Fruit fly (Drosophila melanogaster) whole organism, embryonic: ENCODE results near the gene scyl.

ENCODE experiments used
- Awh ChIP-seq: fragments of 200-800 bp; sonication (Bioruptor generic); IDR thresholded peaks from 2 replicates; pipeline ENCODE4, ENCODE4 v1.3.6; 2022; ENCODE audit warnings: missing biosample characterization, missing genetic modification characterization
- CG10431 ChIP-seq: fragments of 200-800 bp; sonication (Bioruptor generic); optimal IDR thresholded peaks from 3 replicates; lab custom pipeline; 2018; ENCODE audit warnings: missing biosample characterization, mild to moderate bottlenecking, missing genetic modification characterization
- CG11247 ChIP-seq: fragments of 200-800 bp; sonication (Bioruptor generic); IDR thresholded peaks from 2 replicates; pipeline ENCODE4 v1.3.6; 2022; ENCODE audit warnings: missing biosample characterization, missing genetic modification characterization
- CG1233 ChIP-seq: fragments of 200-800 bp; sonication (Bioruptor generic); optimal IDR thresholded peaks from 4 replicates; lab custom pipeline; 2018; ENCODE audit warnings: missing biosample characterization, mild to moderate bottlenecking, missing genetic modification characterization
- CG13123 ChIP-seq: fragments of 200-800 bp; sonication (Bioruptor generic); optimal IDR thresholded peaks from 2 replicates; lab custom pipeline; 2016; ENCODE audit warnings: missing biosample characterization, missing genetic modification characterization
- CG13287 ChIP-seq: fragments of 200-800 bp; sonication (Bioruptor generic); IDR thresholded peaks from 2 replicates; pipeline ENCODE4 v1.3.6; 2022; ENCODE audit warnings: missing biosample characterization, missing genetic modification characterization; ENCODE audit not compliant: partially characterized antibody
- CG13894 ChIP-seq: fragments of 200-800 bp; sonication (Bioruptor generic); optimal IDR thresholded peaks from 3 replicates; lab custom pipeline; 2018; ENCODE audit warnings: missing biosample characterization, mild to moderate bottlenecking, missing genetic modification characterization, moderate library complexity
- CG16815 ChIP-seq: fragments of 200-800 bp; sonication (Bioruptor generic); optimal IDR thresholded peaks from 3 replicates; lab custom pipeline; 2017; ENCODE audit warnings: missing biosample characterization, mild to moderate bottlenecking, missing genetic modification characterization
- CG16863 ChIP-seq: fragments of 200-800 bp; sonication (Bioruptor generic); optimal IDR thresholded peaks from 3 replicates; lab custom pipeline; 2016; ENCODE audit warnings: missing biosample characterization, missing genetic modification characterization
- CG2116 ChIP-seq: fragments of 200-800 bp; sonication (Bioruptor generic); optimal IDR thresholded peaks from 3 replicates; lab custom pipeline; 2018; ENCODE audit warnings: missing biosample characterization, mild to moderate bottlenecking, missing genetic modification characterization
- CG2875 ChIP-seq: fragments of 200-800 bp; sonication (Bioruptor generic); optimal IDR thresholded peaks from 2 replicates; lab custom pipeline; 2017; ENCODE audit warnings: missing biosample characterization, mild to moderate bottlenecking, missing genetic modification characterization, missing genetic modification reagents
- CG2889 ChIP-seq: fragments of 200-800 bp; sonication (Bioruptor generic); IDR thresholded peaks from 3 replicates; pipeline ENCODE4 v1.3.6; 2022; ENCODE audit warnings: missing biosample characterization, missing genetic modification characterization
- CG30020 ChIP-seq: fragments of 200-800 bp; optimal IDR thresholded peaks from 2 replicates; lab custom pipeline; 2019; ENCODE audit warnings: missing biosample characterization, mild to moderate bottlenecking, missing genetic modification characterization, moderate library complexity
- CG3163 ChIP-seq: fragments of 200-800 bp; sonication (Bioruptor generic); optimal IDR thresholded peaks from 3 replicates; lab custom pipeline; 2016; ENCODE audit warnings: missing biosample characterization, missing genetic modification characterization
- CG3838 ChIP-seq: fragments of 200-800 bp; sonication (Bioruptor generic); optimal IDR thresholded peaks from 3 replicates; lab custom pipeline; 2016; ENCODE audit warnings: missing biosample characterization, missing genetic modification characterization
- CG6175 ChIP-seq: fragments of 200-800 bp; sonication (Bioruptor generic); IDR thresholded peaks from 3 replicates; pipeline ENCODE4 v1.3.6; 2022; ENCODE audit warnings: missing biosample characterization, missing genetic modification characterization
- CG8765 ChIP-seq: fragments of 200-800 bp; sonication (Bioruptor generic); IDR thresholded peaks from 2 replicates; pipeline ENCODE4 v1.3.6; 2022; ENCODE audit warnings: missing biosample characterization, missing genetic modification characterization
- CG9215 ChIP-seq: fragments of 200-800 bp; sonication (Bioruptor generic); IDR thresholded peaks from 2 replicates; pipeline ENCODE4 v1.3.6; 2022; ENCODE audit warnings: missing biosample characterization, missing genetic modification characterization
- CoRest ChIP-seq: fragments of 200-800 bp; sonication (Bioruptor generic); optimal IDR thresholded peaks from 3 replicates; lab custom pipeline; 2018; ENCODE audit warnings: missing biosample characterization, mild to moderate bottlenecking, missing genetic modification characterization, moderate library complexity
- Dbx ChIP-seq: fragments of 200-800 bp; sonication (Bioruptor generic); IDR thresholded peaks from 3 replicates; pipeline ENCODE4 v1.3.6; 2022; ENCODE audit warnings: missing biosample characterization, missing genetic modification characterization
- Deaf1 ChIP-seq: fragments of 200-800 bp; optimal IDR thresholded peaks from 3 replicates; lab custom pipeline; 2019; ENCODE audit warnings: missing biosample characterization, mild to moderate bottlenecking, missing genetic modification characterization, moderate library complexity
- Gsc ChIP-seq: fragments of 200-800 bp; sonication (Bioruptor generic); IDR thresholded peaks from 2 replicates; pipeline ENCODE4 v1.3.6; 2022; ENCODE audit warnings: missing biosample characterization, missing genetic modification characterization
- Kr ChIP-seq: fragments of 200-800 bp; sonication (Bioruptor generic); optimal IDR thresholded peaks from 2 replicates; lab custom pipeline; 2017; ENCODE audit warnings: missing biosample characterization, mild to moderate bottlenecking, missing genetic modification characterization
- Meics ChIP-seq: fragments of 200-800 bp; sonication (Bioruptor generic); optimal IDR thresholded peaks from 2 replicates; lab custom pipeline; 2017; ENCODE audit warnings: missing biosample characterization, mild to moderate bottlenecking, missing genetic modification characterization
- Pdp1 ChIP-seq, 2 experiments: fragments of 200-800 bp; sonication (Bioruptor generic); optimal IDR thresholded peaks; 3 replicates each; lab custom pipeline; 2016; ENCODE audit warnings: missing biosample characterization in 2 of 2, missing genetic modification characterization in 2 of 2, mild to moderate bottlenecking in 1 of 2, moderate library complexity in 1 of 2
- Sry-β ChIP-seq: fragments of 200-800 bp; sonication (Bioruptor generic); optimal IDR thresholded peaks from 2 replicates; lab custom pipeline; 2018; ENCODE audit warnings: missing biosample characterization, mild to moderate bottlenecking, missing genetic modification characterization, moderate library complexity
- Sry-δ ChIP-seq: fragments of 200-800 bp; sonication (Bioruptor generic); optimal IDR thresholded peaks from 2 replicates; lab custom pipeline; 2016; ENCODE audit warnings: missing biosample characterization, missing genetic modification characterization
- Stat92E ChIP-seq, 3 experiments: fragments of >200 bp in 2 of 3; fragments of 200-800 bp in 1 of 3; sonication (Bioruptor generic) in 1 of 3; optimal IDR thresholded peaks; 2 replicates each; lab custom pipeline; 2017 to 2019; ENCODE audit warnings: missing biosample characterization in 3 of 3, missing genetic modification characterization in 3 of 3, mild to moderate bottlenecking in 1 of 3, moderate library complexity in 1 of 3
- al ChIP-seq: fragments of 200-800 bp; sonication (Bioruptor generic); IDR thresholded peaks from 2 replicates; pipeline ENCODE4 v1.3.6; 2022; ENCODE audit warnings: missing biosample characterization, missing genetic modification characterization
- cato ChIP-seq: fragments of 200-800 bp; sonication (Bioruptor generic); optimal IDR thresholded peaks from 2 replicates; lab custom pipeline; 2016; ENCODE audit warnings: missing biosample characterization, missing genetic modification characterization, borderline replicate concordance
- cg ChIP-seq: fragments of 200-800 bp; sonication (Bioruptor generic); optimal IDR thresholded peaks from 3 replicates; lab custom pipeline; 2019; ENCODE audit warnings: missing biosample characterization, mild to moderate bottlenecking, missing genetic modification characterization, moderate library complexity
- ci ChIP-seq: fragments of 200-800 bp; sonication (Bioruptor generic); IDR thresholded peaks from 3 replicates; pipeline ENCODE4 v1.3.6; 2022; ENCODE audit warnings: missing biosample characterization, missing genetic modification characterization
- crc ChIP-seq: fragments of 200-800 bp; sonication (Bioruptor generic); optimal IDR thresholded peaks from 2 replicates; lab custom pipeline; 2016; ENCODE audit warnings: missing biosample characterization, missing genetic modification characterization
- crp ChIP-seq, 2 experiments: fragments of 200-800 bp; sonication (Bioruptor generic); optimal IDR thresholded peaks; 2 replicates in 1 of 2; 3 replicates in 1 of 2; lab custom pipeline; 2017; ENCODE audit warnings: missing biosample characterization in 2 of 2, missing genetic modification characterization in 2 of 2, mild to moderate bottlenecking in 1 of 2, moderate library complexity in 1 of 2
- disco-r ChIP-seq: fragments of 200-800 bp; sonication (Bioruptor generic); optimal IDR thresholded peaks from 2 replicates; lab custom pipeline; 2016; ENCODE audit warnings: missing biosample characterization, missing genetic modification characterization
- dpn ChIP-seq, 2 experiments: fragments of 200-800 bp; sonication (Bioruptor generic); optimal IDR thresholded peaks; 3 replicates each; lab custom pipeline; 2016; ENCODE audit warnings: missing biosample characterization in 2 of 2, missing genetic modification characterization in 2 of 2
- emc ChIP-seq: fragments of 200-800 bp; sonication (Bioruptor generic); optimal IDR thresholded peaks from 2 replicates; lab custom pipeline; 2016; ENCODE audit warnings: missing biosample characterization, missing genetic modification characterization
- en ChIP-seq: fragments of 200-800 bp; sonication (Bioruptor generic); optimal IDR thresholded peaks from 2 replicates; lab custom pipeline; 2016; ENCODE audit warnings: missing biosample characterization, missing genetic modification characterization
- esg ChIP-seq: fragments of 200-800 bp; sonication (Bioruptor generic); conservative IDR thresholded peaks from 2 replicates; pipeline ENCODE4 v1.3.6; 2022; ENCODE audit warnings: missing biosample characterization, missing genetic modification characterization
- gt ChIP-seq: fragments of 200-800 bp; sonication (Bioruptor generic); IDR thresholded peaks from 2 replicates; pipeline ENCODE4 v1.3.6; 2022; ENCODE audit warnings: missing biosample characterization, missing genetic modification characterization
- hth ChIP-seq: fragments of >200 bp; optimal IDR thresholded peaks from 2 replicates; lab custom pipeline; 2017; ENCODE audit warnings: inconsistent platforms
- inv ChIP-seq: fragments of 200-800 bp; sonication (Bioruptor generic); IDR thresholded peaks from 2 replicates; pipeline ENCODE4 v1.3.6; 2022; ENCODE audit warnings: missing biosample characterization, missing genetic modification characterization; ENCODE audit not compliant: partially characterized antibody
- jumu ChIP-seq: fragments of 200-800 bp; sonication (Bioruptor generic); optimal IDR thresholded peaks from 3 replicates; lab custom pipeline; 2016; ENCODE audit warnings: missing biosample characterization, missing genetic modification characterization
- kay ChIP-seq: fragments of 200-800 bp; sonication (Bioruptor generic); optimal IDR thresholded peaks from 2 replicates; lab custom pipeline; 2016; ENCODE audit warnings: missing biosample characterization, missing genetic modification characterization
- lbe ChIP-seq: fragments of 200-800 bp; sonication (Bioruptor generic); optimal IDR thresholded peaks from 2 replicates; lab custom pipeline; 2016; ENCODE audit warnings: missing biosample characterization, mild to moderate bottlenecking, missing genetic modification characterization
- shn ChIP-seq: fragments of 200-800 bp; sonication (Bioruptor generic); optimal IDR thresholded peaks from 3 replicates; lab custom pipeline; 2016; ENCODE audit warnings: missing biosample characterization, missing genetic modification characterization
- sima ChIP-seq: fragments of 200-800 bp; sonication (Bioruptor generic); optimal IDR thresholded peaks from 2 replicates; lab custom pipeline; 2016; ENCODE audit warnings: missing biosample characterization, missing genetic modification characterization
- zfh1 ChIP-seq: fragments of 200-800 bp; sonication (Bioruptor generic); IDR thresholded peaks from 3 replicates; pipeline ENCODE4 v1.3.6; 2022; ENCODE audit warnings: missing biosample characterization, missing genetic modification characterization

scyl gene

DNA sequence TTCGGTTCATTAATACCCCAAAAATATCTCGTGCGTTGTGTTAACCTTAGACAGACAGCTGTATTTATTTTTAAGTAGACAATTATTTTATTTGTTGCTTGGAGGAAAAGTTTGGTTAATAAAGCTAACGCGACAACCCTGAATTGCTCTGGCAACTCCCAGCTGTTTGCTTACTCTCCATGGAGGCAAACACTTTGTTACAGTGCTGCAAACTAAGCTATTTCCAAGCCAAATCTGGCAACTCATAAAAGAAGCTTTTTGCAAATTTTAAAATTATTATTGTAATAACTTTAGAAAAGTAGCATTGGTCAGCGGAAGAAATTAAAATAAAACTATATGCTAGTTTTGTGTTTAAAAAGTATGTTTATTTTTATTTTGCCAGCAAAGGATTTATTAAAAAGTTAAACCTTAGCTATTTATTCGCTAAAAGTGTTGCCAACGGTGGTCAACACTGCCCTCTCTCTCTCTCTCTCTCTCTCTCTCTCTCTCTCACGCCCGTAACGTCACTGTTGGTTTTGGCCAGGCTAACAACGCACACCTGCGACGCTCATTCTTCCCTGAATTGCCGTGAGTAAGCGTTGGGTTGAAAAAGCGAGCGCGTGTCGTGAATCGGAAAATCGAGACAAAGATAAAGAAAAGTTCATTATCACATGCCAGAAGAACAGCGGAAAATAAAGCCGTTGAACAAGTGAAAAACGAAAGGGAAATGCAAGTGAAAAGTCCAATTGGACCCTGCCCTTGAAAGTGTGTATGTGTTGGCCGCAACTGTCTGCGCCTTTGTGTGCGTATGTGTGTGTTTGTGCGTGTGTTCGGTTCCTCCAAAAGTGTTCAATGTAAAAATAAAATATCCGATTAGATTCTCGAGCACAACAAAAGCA lies 36.6 kb upstream of the scyl start (continued):
- TF ChIP-seq Dbx (GFP tag; lab: Robert Waterston, UW) (peak; percentile 96), hth (lab: Kevin White, UChicago) (no peak), CG3163 (peak; percentile 53), Pdp1 (GFP tag; optimal IDR thresholded peaks at IDR 0.05; lab: Kevin White, UChicago) (peak; percentile 64 to 91), CG10431 (peak; percentile 56), shn (GFP tag; lab: Kevin White, UChicago) (peak; percentile 79), esg (peak; percentile 78), CG1233 (GFP tag; lab: Kevin White, UChicago) (peak; percentile 79), al (GFP tag; lab: Robert Waterston, UW) (peak; percentile 91), CG13894 (peak; percentile 76), ci (GFP tag; lab: Robert Waterston, UW) (peak; percentile 93), lbe (GFP tag; lab: Kevin White, UChicago) (peak; percentile 91), Kr (GFP tag; lab: Kevin White, UChicago) (no peak), CoRest (tag; lab: Kevin White, UChicago) (peak; percentile 81), Gsc (GFP tag; lab: Robert Waterston, UW) (no peak), CG2889 (GFP tag; lab: Robert Waterston, UW) (peak; percentile 68; the same call in 2 of the 3 replicates), Meics (peak; percentile 91), CG2116 (GFP tag; lab: Kevin White, UChicago) (peak; percentile 69), CG13123 (GFP tag; lab: Kevin White, UChicago) (peak; percentile 84), dpn (GFP tag; optimal IDR thresholded peaks at IDR 0.05; lab: Kevin White, UChicago) (peak; percentile 87 to 91), cato (GFP tag; lab: Kevin White, UChicago) (peak; percentile 66), crc (GFP tag; lab: Kevin White, UChicago) (peak; percentile 77), CG16815 (GFP tag; lab: Kevin White, UChicago) (peak; percentile 74), cg (GFP tag; lab: Kevin White, UChicago) (peak; percentile 80), CG13287 (GFP tag; lab: Robert Waterston, UW) (peak; percentile 36; the same call in 1 of the 2 replicates), CG6175 (GFP tag; lab: Robert Waterston, UW) (peak; percentile 92), zfh1 (GFP tag; lab: Robert Waterston, UW) (peak; percentile 94), CG9215 (GFP tag; lab: Robert Waterston, UW) (peak; percentile 85), CG2875 (peak; percentile 81), CG11247 (GFP tag; lab: Robert Waterston, UW) (peak; percentile 93), CG16863 (peak; percentile 86), CG30020 (tag; lab: Kevin White, UChicago) (peak; percentile 2), Stat92E (GFP tag; optimal IDR thresholded peaks at IDR 0.05; lab: Kevin White, UChicago) (peak in 1 of 3 experiments; percentile 44), jumu (peak; percentile 84), inv (GFP tag; lab: Robert Waterston, UW) (no peak), Sry-β (peak; percentile 97), Awh (GFP tag; lab: Robert Waterston, UW) (peak; percentile 93), emc (GFP tag; lab: Kevin White, UChicago) (peak; percentile 69), gt (GFP tag; lab: Robert Waterston, UW) (peak; percentile 29; the same call in 1 of the 2 replicates), Deaf1 (tag; lab: Kevin White, UChicago) (peak; percentile 56), en (GFP tag; lab: Kevin White, UChicago) (peak; percentile 82), crp (GFP tag; optimal IDR thresholded peaks at IDR 0.05; lab: Kevin White, UChicago) (peak in 1 of 2 experiments; percentile 76), CG8765 (GFP tag; lab: Robert Waterston, UW) (peak; percentile 81), CG3838 (GFP tag; lab: Kevin White, UChicago) (peak; percentile 47), Sry-δ (GFP tag; lab: Kevin White, UChicago) (peak; percentile 42), kay (GFP tag; lab: Kevin White, UChicago) (peak; percentile 62), disco-r (GFP tag; lab: Kevin White, UChicago) (peak; percentile 75), sima (GFP tag; lab: Kevin White, UChicago) (peak; percentile 72)
